Fruit fly (Drosophila melanogaster) whole organism, embryonic: ENCODE measurements around the gene CG10086.

Experiments used
- CG10431 ChIP-seq: fragments of 200-800 bp; sonication (Bioruptor generic); optimal IDR thresholded peaks from 3 replicates; lab custom pipeline; 2018; ENCODE audit warnings: missing biosample characterization, mild to moderate bottlenecking, missing genetic modification characterization
- CG12299 ChIP-seq: fragments of 200-800 bp; sonication (Bioruptor generic); optimal IDR thresholded peaks from 2 replicates; lab custom pipeline; 2018; ENCODE audit warnings: missing biosample characterization, mild to moderate bottlenecking, missing genetic modification characterization
- CG12769 ChIP-seq: fragments of 200-800 bp; sonication (Bioruptor generic); optimal IDR thresholded peaks from 2 replicates; lab custom pipeline; 2019; ENCODE audit warnings: missing biosample characterization, mild to moderate bottlenecking, missing genetic modification characterization, moderate library complexity
- CG14710 ChIP-seq: fragments of 200-800 bp; sonication (Bioruptor generic); optimal IDR thresholded peaks from 3 replicates; lab custom pipeline; 2019; ENCODE audit warnings: missing biosample characterization, mild to moderate bottlenecking, missing genetic modification characterization, moderate library complexity
- CG1602 ChIP-seq: fragments of 200-800 bp; sonication (Bioruptor generic); optimal IDR thresholded peaks from 3 replicates; lab custom pipeline; 2016; ENCODE audit warnings: missing biosample characterization, missing genetic modification characterization
- CG17385 ChIP-seq: fragments of 200-800 bp; sonication (Bioruptor generic); optimal IDR thresholded peaks from 3 replicates; lab custom pipeline; 2018; ENCODE audit warnings: missing biosample characterization, mild to moderate bottlenecking, missing genetic modification characterization
- CG18599 ChIP-seq: fragments of 200-800 bp; sonication (Bioruptor generic); optimal IDR thresholded peaks from 3 replicates; lab custom pipeline; 2017; ENCODE audit warnings: missing biosample characterization, missing genetic modification characterization, mild to moderate bottlenecking, moderate library complexity, missing genetic modification reagents
- CG18619 ChIP-seq: fragments of 200-800 bp; sonication (Bioruptor generic); optimal IDR thresholded peaks from 3 replicates; lab custom pipeline; 2017; ENCODE audit warnings: missing biosample characterization, mild to moderate bottlenecking, missing genetic modification characterization
- CG2129 ChIP-seq: fragments of 200-800 bp; sonication (Bioruptor generic); IDR thresholded peaks from 2 replicates; pipeline ENCODE4 v1.3.6; 2022; ENCODE audit warnings: missing biosample characterization, missing genetic modification characterization; ENCODE audit not compliant: partially characterized antibody
- CG34376 ChIP-seq: fragments of 200-800 bp; sonication (Bioruptor generic); optimal IDR thresholded peaks from 2 replicates; lab custom pipeline; 2018; ENCODE audit warnings: missing biosample characterization, mild to moderate bottlenecking, missing genetic modification characterization
- CG5180 ChIP-seq: fragments of 200-800 bp; sonication (Bioruptor generic); optimal IDR thresholded peaks from 3 replicates; lab custom pipeline; 2017; ENCODE audit warnings: missing biosample characterization, missing genetic modification characterization, mild to moderate bottlenecking, moderate library complexity, missing genetic modification reagents
- CG6765 ChIP-seq: fragments of 200-800 bp; sonication (Bioruptor generic); optimal IDR thresholded peaks from 3 replicates; lab custom pipeline; 2017; ENCODE audit warnings: missing biosample characterization, mild to moderate bottlenecking, missing genetic modification characterization
- CG8924 ChIP-seq: fragments of 200-800 bp; optimal IDR thresholded peaks from 3 replicates; lab custom pipeline; 2019; ENCODE audit warnings: missing biosample characterization, mild to moderate bottlenecking, missing genetic modification characterization, moderate library complexity
- CG9932 ChIP-seq: fragments of 200-800 bp; sonication (Bioruptor generic); IDR thresholded peaks from 2 replicates; pipeline ENCODE4 v1.3.6; 2022; ENCODE audit warnings: missing biosample characterization, missing genetic modification characterization
- Camta ChIP-seq: fragments of 200-800 bp; sonication (Bioruptor generic); optimal IDR thresholded peaks from 2 replicates; lab custom pipeline; 2016; ENCODE audit warnings: missing biosample characterization, missing genetic modification characterization
- GATAe ChIP-seq: fragments of 200-800 bp; sonication (Bioruptor generic); conservative IDR thresholded peaks from 2 replicates; pipeline ENCODE4 v1.3.6; 2022; ENCODE audit warnings: missing biosample characterization, missing genetic modification characterization
- Gsc ChIP-seq: fragments of 200-800 bp; sonication (Bioruptor generic); IDR thresholded peaks from 2 replicates; pipeline ENCODE4 v1.3.6; 2022; ENCODE audit warnings: missing biosample characterization, missing genetic modification characterization
- Hey ChIP-seq: fragments of 200-800 bp; sonication (Bioruptor generic); optimal IDR thresholded peaks from 3 replicates; lab custom pipeline; 2018; ENCODE audit warnings: missing biosample characterization, mild to moderate bottlenecking, missing genetic modification characterization
- Hmr ChIP-seq: fragments of 200-800 bp; sonication (Bioruptor generic); optimal IDR thresholded peaks from 3 replicates; lab custom pipeline; 2017; ENCODE audit warnings: mild to moderate bottlenecking, missing biosample characterization, missing genetic modification reagents, missing genetic modification characterization
- Jarid2 ChIP-seq: fragments of 200-800 bp; sonication (Bioruptor generic); optimal IDR thresholded peaks from 3 replicates; lab custom pipeline; 2017; ENCODE audit warnings: mild to moderate bottlenecking, missing biosample characterization, missing genetic modification reagents, missing genetic modification characterization
- Mrtf ChIP-seq: fragments of 200-800 bp; sonication (Bioruptor generic); IDR thresholded peaks from 3 replicates; pipeline ENCODE4 v1.3.6; 2022; ENCODE audit warnings: missing biosample characterization, missing genetic modification characterization
- Oaz ChIP-seq: fragments of 200-800 bp; sonication (Bioruptor generic); IDR thresholded peaks from 2 replicates; pipeline ENCODE4 v1.3.6; 2022; ENCODE audit warnings: missing biosample characterization, missing genetic modification characterization
- Opbp ChIP-seq: fragments of 200-800 bp; sonication (Bioruptor generic); IDR thresholded peaks from 3 replicates; pipeline ENCODE4 v1.3.6; 2022; ENCODE audit warnings: missing biosample characterization, missing genetic modification characterization; ENCODE audit not compliant: partially characterized antibody
- Pdp1 ChIP-seq, 2 experiments: fragments of 200-800 bp; sonication (Bioruptor generic); optimal IDR thresholded peaks; 3 replicates each; lab custom pipeline; 2016; ENCODE audit warnings: missing biosample characterization in 2 of 2, missing genetic modification characterization in 2 of 2, mild to moderate bottlenecking in 1 of 2, moderate library complexity in 1 of 2
- Sin3A ChIP-seq: fragments of >200 bp; optimal IDR thresholded peaks from 2 replicates; lab custom pipeline; 2018
- Ssrp ChIP-seq: fragments of 200-800 bp; sonication (Bioruptor generic); optimal IDR thresholded peaks from 2 replicates; lab custom pipeline; 2018; ENCODE audit warnings: missing biosample characterization, mild to moderate bottlenecking, missing genetic modification characterization, moderate library complexity
- bbx ChIP-seq: fragments of 200-800 bp; sonication (Bioruptor generic); IDR thresholded peaks from 2 replicates; pipeline ENCODE4 v1.3.6; 2022; ENCODE audit warnings: missing biosample characterization, missing genetic modification characterization; ENCODE audit not compliant: partially characterized antibody
- bcd ChIP-seq: fragments of 200-800 bp; sonication (Bioruptor generic); optimal IDR thresholded peaks from 2 replicates; lab custom pipeline; 2017; ENCODE audit warnings: missing biosample characterization, mild to moderate bottlenecking, missing genetic modification characterization
- cas ChIP-seq: fragments of 200-800 bp; sonication (Bioruptor generic); IDR thresholded peaks from 2 replicates; pipeline ENCODE4 v1.3.6; 2022; ENCODE audit warnings: missing biosample characterization, missing genetic modification characterization
- chinmo ChIP-seq: fragments of 200-800 bp; sonication (Bioruptor generic); IDR thresholded peaks from 4 replicates; pipeline ENCODE4 v1.3.6; 2022; ENCODE audit warnings: missing biosample characterization, missing genetic modification characterization; ENCODE audit not compliant: partially characterized antibody
- cwo ChIP-seq: fragments of 200-800 bp; sonication (Bioruptor generic); optimal IDR thresholded peaks from 3 replicates; lab custom pipeline; 2017; ENCODE audit warnings: missing biosample characterization, missing genetic modification characterization, mild to moderate bottlenecking, moderate library complexity, missing genetic modification reagents
- exex ChIP-seq: fragments of 200-800 bp; sonication (Bioruptor generic); optimal IDR thresholded peaks from 4 replicates; lab custom pipeline; 2018; ENCODE audit warnings: missing biosample characterization, mild to moderate bottlenecking, missing genetic modification characterization, moderate library complexity
- gro ChIP-seq: fragments of 200-800 bp; sonication (Bioruptor generic); optimal IDR thresholded peaks from 2 replicates; lab custom pipeline; 2016; ENCODE audit warnings: missing biosample characterization, missing genetic modification characterization
- ham ChIP-seq: fragments of 200-800 bp; sonication (Bioruptor generic); IDR thresholded peaks from 2 replicates; pipeline ENCODE4 v1.3.6; 2022; ENCODE audit warnings: missing biosample characterization, missing genetic modification characterization
- inv ChIP-seq: fragments of 200-800 bp; sonication (Bioruptor generic); IDR thresholded peaks from 2 replicates; pipeline ENCODE4 v1.3.6; 2022; ENCODE audit warnings: missing biosample characterization, missing genetic modification characterization; ENCODE audit not compliant: partially characterized antibody
- lab ChIP-seq: fragments of 200-800 bp; sonication (Bioruptor generic); optimal IDR thresholded peaks from 3 replicates; lab custom pipeline; 2017; ENCODE audit warnings: missing biosample characterization, missing genetic modification characterization, mild to moderate bottlenecking, moderate library complexity, missing genetic modification reagents
- lbe ChIP-seq: fragments of 200-800 bp; sonication (Bioruptor generic); optimal IDR thresholded peaks from 2 replicates; lab custom pipeline; 2016; ENCODE audit warnings: missing biosample characterization, mild to moderate bottlenecking, missing genetic modification characterization
- mirr ChIP-seq: fragments of 200-800 bp; sonication (Bioruptor generic); optimal IDR thresholded peaks from 3 replicates; lab custom pipeline; 2018; ENCODE audit warnings: missing biosample characterization, mild to moderate bottlenecking, missing genetic modification characterization
- pfk ChIP-seq: fragments of 200-800 bp; sonication (Bioruptor generic); optimal IDR thresholded peaks from 2 replicates; lab custom pipeline; 2018; ENCODE audit warnings: missing biosample characterization, mild to moderate bottlenecking, missing genetic modification characterization, moderate library complexity
- pum ChIP-seq: fragments of 200-800 bp; sonication (Bioruptor generic); optimal IDR thresholded peaks from 2 replicates; lab custom pipeline; 2016; ENCODE audit warnings: missing biosample characterization, missing genetic modification characterization
- sd ChIP-seq: fragments of 200-800 bp; sonication (Bioruptor generic); optimal IDR thresholded peaks from 3 replicates; lab custom pipeline; 2018; ENCODE audit warnings: missing biosample characterization, mild to moderate bottlenecking, missing genetic modification characterization, moderate library complexity
- sug ChIP-seq: fragments of 200-800 bp; optimal IDR thresholded peaks from 2 replicates; lab custom pipeline; 2019; ENCODE audit warnings: missing biosample characterization, mild to moderate bottlenecking, missing genetic modification characterization, moderate library complexity
- tio ChIP-seq: fragments of 200-800 bp; sonication (Bioruptor generic); optimal IDR thresholded peaks from 2 replicates; lab custom pipeline; 2017; ENCODE audit warnings: missing biosample characterization, missing genetic modification characterization, inconsistent platforms
- z ChIP-seq: fragments of 200-800 bp; sonication (Bioruptor generic); IDR thresholded peaks from 3 replicates; pipeline ENCODE4 v1.3.6; 2022; ENCODE audit warnings: missing biosample characterization, missing genetic modification characterization

Gene CG10086

dm6 chr3R:7782933-7783686 lies 7.3 kb upstream of the CG10086 start, which contains the start of gene CG18747 (continued):
- TF ChIP-seq CG14710 (no peak), Sin3A (no peak), CG8924 (tag; lab: Kevin White, UChicago) (no peak), inv (GFP tag; lab: Robert Waterston, UW) (no peak), Gsc (GFP tag; lab: Robert Waterston, UW) (no peak), CG2129 (GFP tag; lab: Robert Waterston, UW) (no peak), mirr (GFP tag; lab: Kevin White, UChicago) (peak; percentile 22), pfk (GFP tag; lab: Kevin White, UChicago) (peak; percentile 63), GATAe (GFP tag; lab: Robert Waterston, UW) (peak; percentile 35), lab (peak; percentile 5), CG18599 (GFP tag; lab: Kevin White, UChicago) (no peak), sd (peak; percentile 94), chinmo (GFP tag; lab: Robert Waterston, UW) (0 out of 4 replicates have a peak, but pooled peaks have one; percentile 25), Jarid2 (peak; percentile 37)
- TF ChIP-seq, all 482 proteins: peak for 16

- TF ChIP-seq CG6765 (GFP tag; lab: Kevin White, UChicago): no peak
- TF ChIP-seq CG1602: no peak
- TF ChIP-seq sug (tag; lab: Kevin White, UChicago): peak; percentile 50
- TF ChIP-seq gro: peak; percentile 1
- TF ChIP-seq lbe (GFP tag; lab: Kevin White, UChicago): no peak
- TF ChIP-seq CG9932 (GFP tag; lab: Robert Waterston, UW): no peak
- peak; percentile 10 for TF ChIP-seq Jarid2
- no peak for TF ChIP-seq CG17385 (GFP tag; lab: Kevin White, UChicago)
- no peak for TF ChIP-seq bcd (GFP tag; lab: Kevin White, UChicago)
- peak; percentile 33 for TF ChIP-seq lab
- TF ChIP-seq exex (tag; lab: Kevin White, UChicago): peak; percentile 86
- TF ChIP-seq mirr (GFP tag; lab: Kevin White, UChicago): peak; percentile 60
- TF ChIP-seq Oaz (GFP tag; lab: Robert Waterston, UW): no peak
- TF ChIP-seq CG34376 (GFP tag; lab: Kevin White, UChicago): peak; percentile 20
- TF ChIP-seq cas (GFP tag; lab: Robert Waterston, UW): no peak
- TF ChIP-seq Mrtf (GFP tag; lab: Robert Waterston, UW): no peak
- no peak for TF ChIP-seq tio (GFP tag; lab: Kevin White, UChicago)
- TF ChIP-seq cwo (GFP tag; lab: Kevin White, UChicago): peak; percentile 5
- peak; percentile 80 for TF ChIP-seq sd
- TF ChIP-seq CG12769 (tag; lab: Kevin White, UChicago): peak; percentile 30
- TF ChIP-seq, all 482 proteins: peak for 10
Measured at dm6 chr3R:7785784-7786183, 4.6 kb upstream of the CG10086 start, which contains the start of gene CG18745. CG18745 (minus strand) TSS chr3R:7786119.

- TF ChIP-seq CG34376 (GFP tag; lab: Kevin White, UChicago) (peak; percentile 59), CG1602 (no peak), bbx (no peak), sug (tag; lab: Kevin White, UChicago) (peak; percentile 92), CG17385 (GFP tag; lab: Kevin White, UChicago) (no peak), exex (tag; lab: Kevin White, UChicago) (peak; percentile 87), CG10431 (no peak), z (GFP tag; lab: Robert Waterston, UW) (peak; percentile 72; the same call in 1 of the 3 replicates), Hey (tag; lab: Kevin White, UChicago) (peak; percentile 5), ham (no peak), pum (GFP tag; lab: Kevin White, UChicago) (no peak), Opbp (GFP tag; lab: Robert Waterston, UW) (no peak), CG18619 (GFP tag; lab: Kevin White, UChicago) (no peak), Pdp1 (GFP tag; optimal IDR thresholded peaks at IDR 0.05; lab: Kevin White, UChicago) (peak in 1 of 2 experiments; percentile 22), CG5180 (GFP tag; lab: Kevin White, UChicago) (peak; percentile 19), Ssrp (tag; lab: Kevin White, UChicago) (no peak), Camta (GFP tag; lab: Kevin White, UChicago) (no peak), Hmr (GFP tag; lab: Kevin White, UChicago) (no peak), mirr (GFP tag; lab: Kevin White, UChicago) (peak; percentile 59), chinmo (GFP tag; lab: Robert Waterston, UW) (no peak), CG12299 (no peak), sd (peak; percentile 16)
Measured at dm6 chr3R:7787899-7788298, 2.5 kb upstream of the CG10086 start, which contains the start of gene CG18748. CG18748 (minus strand) TSS chr3R:7787923.
